Fruit fly (Drosophila melanogaster) whole organism, embryonic: ENCODE data around the gene CG32305.

ENCODE experiments used
- ATbp ChIP-seq: fragments of 200-800 bp; sonication (Bioruptor generic); optimal IDR thresholded peaks from 2 replicates; lab custom pipeline; 2017; ENCODE audit warnings: missing biosample characterization, mild to moderate bottlenecking, missing genetic modification characterization, missing genetic modification reagents
- Abd-B ChIP-seq: fragments of 200-800 bp; sonication (Bioruptor generic); optimal IDR thresholded peaks from 2 replicates; lab custom pipeline; 2018; ENCODE audit warnings: missing biosample characterization, mild to moderate bottlenecking, missing genetic modification characterization, moderate library complexity
- Ada2b ChIP-seq: fragments of 200-800 bp; sonication (Bioruptor generic); IDR thresholded peaks from 2 replicates; pipeline ENCODE4 v1.3.6; 2022; ENCODE audit warnings: missing biosample characterization, missing genetic modification characterization
- Adf1 ChIP-seq: fragments of 200-800 bp; sonication (Bioruptor generic); IDR thresholded peaks from 2 replicates; pipeline ENCODE4 v1.3.6; 2022; ENCODE audit warnings: missing biosample characterization, missing genetic modification characterization
- CG10543 ChIP-seq: fragments of 200-800 bp; sonication (Bioruptor generic); optimal IDR thresholded peaks from 3 replicates; lab custom pipeline; 2017; ENCODE audit warnings: missing biosample characterization, mild to moderate bottlenecking, missing genetic modification characterization, moderate library complexity
- CG11093 ChIP-seq: fragments of 200-800 bp; sonication (Bioruptor generic); IDR thresholded peaks from 3 replicates; pipeline ENCODE4 v1.3.6; 2022; ENCODE audit warnings: missing biosample characterization, missing genetic modification characterization
- CG13424 ChIP-seq: fragments of 200-800 bp; sonication (Bioruptor generic); optimal IDR thresholded peaks from 2 replicates; lab custom pipeline; 2019; ENCODE audit warnings: missing biosample characterization, mild to moderate bottlenecking, missing genetic modification characterization, moderate library complexity
- CG14710 ChIP-seq: fragments of 200-800 bp; sonication (Bioruptor generic); optimal IDR thresholded peaks from 3 replicates; lab custom pipeline; 2019; ENCODE audit warnings: missing biosample characterization, mild to moderate bottlenecking, missing genetic modification characterization, moderate library complexity
- CG15696 ChIP-seq: fragments of 200-800 bp; sonication (Bioruptor generic); optimal IDR thresholded peaks from 2 replicates; lab custom pipeline; 2019; ENCODE audit warnings: missing biosample characterization, mild to moderate bottlenecking, missing genetic modification characterization, moderate library complexity
- CG18011 ChIP-seq: fragments of 200-800 bp; sonication (Bioruptor generic); optimal IDR thresholded peaks from 2 replicates; lab custom pipeline; 2017; ENCODE audit warnings: missing biosample characterization, missing genetic modification characterization, mild to moderate bottlenecking, moderate library complexity, missing genotype
- CG18764 ChIP-seq: fragments of 200-800 bp; sonication (Bioruptor generic); optimal IDR thresholded peaks from 3 replicates; lab custom pipeline; 2016; ENCODE audit warnings: missing biosample characterization, missing genetic modification characterization
- CG2120 ChIP-seq: fragments of 200-800 bp; sonication (Bioruptor generic); optimal IDR thresholded peaks from 3 replicates; lab custom pipeline; 2016; ENCODE audit warnings: missing biosample characterization, missing genetic modification characterization
- CG31365 ChIP-seq: fragments of 200-800 bp; sonication (Bioruptor generic); optimal IDR thresholded peaks from 2 replicates; lab custom pipeline; 2018; ENCODE audit warnings: missing biosample characterization, mild to moderate bottlenecking, missing genetic modification characterization
- CG34376 ChIP-seq: fragments of 200-800 bp; sonication (Bioruptor generic); optimal IDR thresholded peaks from 2 replicates; lab custom pipeline; 2018; ENCODE audit warnings: missing biosample characterization, mild to moderate bottlenecking, missing genetic modification characterization
- CG4282 ChIP-seq: fragments of 200-800 bp; sonication (Bioruptor generic); optimal IDR thresholded peaks from 2 replicates; lab custom pipeline; 2016; ENCODE audit warnings: missing biosample characterization, missing genetic modification characterization
- CG5180 ChIP-seq: fragments of 200-800 bp; sonication (Bioruptor generic); optimal IDR thresholded peaks from 3 replicates; lab custom pipeline; 2017; ENCODE audit warnings: missing biosample characterization, missing genetic modification characterization, mild to moderate bottlenecking, moderate library complexity, missing genetic modification reagents
- CG6254 ChIP-seq: fragments of 200-800 bp; sonication (Bioruptor generic); optimal IDR thresholded peaks from 3 replicates; lab custom pipeline; 2017; ENCODE audit warnings: mild to moderate bottlenecking, missing biosample characterization, missing genetic modification reagents, missing genetic modification characterization
- CG6689 ChIP-seq: fragments of 200-800 bp; sonication (Bioruptor generic); IDR thresholded peaks from 2 replicates; pipeline ENCODE4 v1.3.6; 2022; ENCODE audit warnings: missing biosample characterization, missing genetic modification characterization
- CG7963 ChIP-seq: fragments of 200-800 bp; sonication (Bioruptor generic); IDR thresholded peaks from 3 replicates; pipeline ENCODE4 v1.3.6; 2022; ENCODE audit warnings: missing biosample characterization, missing genetic modification characterization; ENCODE audit not compliant: partially characterized antibody
- CG9609 ChIP-seq: fragments of 200-800 bp; sonication (Bioruptor generic); optimal IDR thresholded peaks from 3 replicates; lab custom pipeline; 2016; ENCODE audit warnings: missing biosample characterization, missing genetic modification characterization
- CG9727 ChIP-seq: fragments of 200-800 bp; sonication (Bioruptor generic); optimal IDR thresholded peaks from 3 replicates; lab custom pipeline; 2017; ENCODE audit warnings: missing biosample characterization, mild to moderate bottlenecking, missing genetic modification characterization
- CkIIα-i1 ChIP-seq: fragments of 200-800 bp; sonication (Bioruptor generic); IDR thresholded peaks from 2 replicates; pipeline ENCODE4 v1.3.6; 2022; ENCODE audit warnings: missing biosample characterization, missing genetic modification characterization
- Deaf1 ChIP-seq: fragments of 200-800 bp; optimal IDR thresholded peaks from 3 replicates; lab custom pipeline; 2019; ENCODE audit warnings: missing biosample characterization, mild to moderate bottlenecking, missing genetic modification characterization, moderate library complexity
- HHEX ChIP-seq: fragments of 200-800 bp; sonication (Bioruptor generic); optimal IDR thresholded peaks from 3 replicates; lab custom pipeline; 2017; ENCODE audit warnings: missing biosample characterization, mild to moderate bottlenecking, missing genetic modification characterization, missing genetic modification reagents
- Hey ChIP-seq: fragments of 200-800 bp; sonication (Bioruptor generic); optimal IDR thresholded peaks from 3 replicates; lab custom pipeline; 2018; ENCODE audit warnings: missing biosample characterization, mild to moderate bottlenecking, missing genetic modification characterization
- Hmr ChIP-seq: fragments of 200-800 bp; sonication (Bioruptor generic); optimal IDR thresholded peaks from 3 replicates; lab custom pipeline; 2017; ENCODE audit warnings: mild to moderate bottlenecking, missing biosample characterization, missing genetic modification reagents, missing genetic modification characterization
- Jarid2 ChIP-seq: fragments of 200-800 bp; sonication (Bioruptor generic); optimal IDR thresholded peaks from 3 replicates; lab custom pipeline; 2017; ENCODE audit warnings: mild to moderate bottlenecking, missing biosample characterization, missing genetic modification reagents, missing genetic modification characterization
- MESR4 ChIP-seq: fragments of 200-800 bp; sonication (Bioruptor generic); optimal IDR thresholded peaks from 2 replicates; lab custom pipeline; 2018; ENCODE audit warnings: missing biosample characterization, mild to moderate bottlenecking, missing genetic modification characterization, moderate library complexity
- Mrtf ChIP-seq: fragments of 200-800 bp; sonication (Bioruptor generic); IDR thresholded peaks from 3 replicates; pipeline ENCODE4 v1.3.6; 2022; ENCODE audit warnings: missing biosample characterization, missing genetic modification characterization
- Nf-YA ChIP-seq: fragments of 200-800 bp; sonication (Bioruptor generic); IDR thresholded peaks from 2 replicates; pipeline ENCODE4 v1.3.6; 2022; ENCODE audit warnings: missing biosample characterization, missing genetic modification characterization
- Opbp ChIP-seq: fragments of 200-800 bp; sonication (Bioruptor generic); IDR thresholded peaks from 3 replicates; pipeline ENCODE4 v1.3.6; 2022; ENCODE audit warnings: missing biosample characterization, missing genetic modification characterization; ENCODE audit not compliant: partially characterized antibody
- crol ChIP-seq: fragments of 200-800 bp; sonication (Bioruptor generic); IDR thresholded peaks from 2 replicates; pipeline ENCODE4 v1.3.6; 2022; ENCODE audit warnings: missing biosample characterization, missing genetic modification characterization
- crp ChIP-seq, 2 experiments: fragments of 200-800 bp; sonication (Bioruptor generic); optimal IDR thresholded peaks; 2 replicates in 1 of 2; 3 replicates in 1 of 2; lab custom pipeline; 2017; ENCODE audit warnings: missing biosample characterization in 2 of 2, missing genetic modification characterization in 2 of 2, mild to moderate bottlenecking in 1 of 2, moderate library complexity in 1 of 2
- cwo ChIP-seq: fragments of 200-800 bp; sonication (Bioruptor generic); optimal IDR thresholded peaks from 3 replicates; lab custom pipeline; 2017; ENCODE audit warnings: missing biosample characterization, missing genetic modification characterization, mild to moderate bottlenecking, moderate library complexity, missing genetic modification reagents
- exex ChIP-seq: fragments of 200-800 bp; sonication (Bioruptor generic); optimal IDR thresholded peaks from 4 replicates; lab custom pipeline; 2018; ENCODE audit warnings: missing biosample characterization, mild to moderate bottlenecking, missing genetic modification characterization, moderate library complexity
- jumu ChIP-seq: fragments of 200-800 bp; sonication (Bioruptor generic); optimal IDR thresholded peaks from 3 replicates; lab custom pipeline; 2016; ENCODE audit warnings: missing biosample characterization, missing genetic modification characterization
- maf-S ChIP-seq: fragments of 200-800 bp; sonication (Bioruptor generic); optimal IDR thresholded peaks from 2 replicates; lab custom pipeline; 2016; ENCODE audit warnings: missing biosample characterization, missing genetic modification characterization
- odd ChIP-seq: fragments of 200-800 bp; sonication (Bioruptor generic); optimal IDR thresholded peaks from 2 replicates; lab custom pipeline; 2017; ENCODE audit warnings: missing biosample characterization, mild to moderate bottlenecking, missing genetic modification characterization
- org-1 ChIP-seq: fragments of 200-800 bp; sonication (Bioruptor generic); optimal IDR thresholded peaks from 2 replicates; lab custom pipeline; 2017; ENCODE audit warnings: missing biosample characterization, missing genetic modification characterization
- prd ChIP-seq, 3 experiments: fragments of >200 bp in 2 of 3; fragments of 200-800 bp in 1 of 3; sonication (Bioruptor generic) in 1 of 3; optimal IDR thresholded peaks in 2 of 3; IDR thresholded peaks in 1 of 3; 2 replicates in 2 of 3; 3 replicates in 1 of 3; pipeline versions ENCODE4 v1.3.6 to Lab custom; 2017 to 2022; ENCODE audit warnings: missing biosample characterization in 1 of 3, missing genetic modification characterization in 1 of 3
- row ChIP-seq: fragments of 200-800 bp; sonication (Bioruptor generic); IDR thresholded peaks from 3 replicates; pipeline ENCODE4 v1.3.6; 2022; ENCODE audit warnings: missing biosample characterization, missing genetic modification characterization
- sug ChIP-seq: fragments of 200-800 bp; optimal IDR thresholded peaks from 2 replicates; lab custom pipeline; 2019; ENCODE audit warnings: missing biosample characterization, mild to moderate bottlenecking, missing genetic modification characterization, moderate library complexity
- tgo ChIP-seq: fragments of 200-800 bp; sonication (Bioruptor generic); IDR thresholded peaks from 3 replicates; pipeline ENCODE4 v1.3.6; 2022; ENCODE audit warnings: missing biosample characterization, missing genetic modification characterization
- ttk ChIP-seq: fragments of 200-800 bp; sonication (Bioruptor generic); IDR thresholded peaks from 2 replicates; pipeline ENCODE4 v2.1.2; 2022; ENCODE audit warnings: missing biosample characterization, missing genetic modification characterization
- vnd ChIP-seq: fragments of 200-800 bp; sonication (Bioruptor generic); IDR thresholded peaks from 3 replicates; pipeline ENCODE4 v1.3.6; 2022; ENCODE audit warnings: missing biosample characterization, missing genetic modification characterization; ENCODE audit not compliant: partially characterized antibody
- wdn ChIP-seq: fragments of 200-800 bp; sonication (Bioruptor generic); IDR thresholded peaks from 2 replicates; pipeline ENCODE4 v1.3.6; 2022; ENCODE audit warnings: missing biosample characterization, missing genetic modification characterization
- yki ChIP-seq: fragments of >200 bp; optimal IDR thresholded peaks from 3 replicates; lab custom pipeline; 2018
- z ChIP-seq: fragments of 200-800 bp; sonication (Bioruptor generic); IDR thresholded peaks from 3 replicates; pipeline ENCODE4 v1.3.6; 2022; ENCODE audit warnings: missing biosample characterization, missing genetic modification characterization
- zfh1 ChIP-seq: fragments of 200-800 bp; sonication (Bioruptor generic); IDR thresholded peaks from 3 replicates; pipeline ENCODE4 v1.3.6; 2022; ENCODE audit warnings: missing biosample characterization, missing genetic modification characterization

CG32305 gene

DNA sequence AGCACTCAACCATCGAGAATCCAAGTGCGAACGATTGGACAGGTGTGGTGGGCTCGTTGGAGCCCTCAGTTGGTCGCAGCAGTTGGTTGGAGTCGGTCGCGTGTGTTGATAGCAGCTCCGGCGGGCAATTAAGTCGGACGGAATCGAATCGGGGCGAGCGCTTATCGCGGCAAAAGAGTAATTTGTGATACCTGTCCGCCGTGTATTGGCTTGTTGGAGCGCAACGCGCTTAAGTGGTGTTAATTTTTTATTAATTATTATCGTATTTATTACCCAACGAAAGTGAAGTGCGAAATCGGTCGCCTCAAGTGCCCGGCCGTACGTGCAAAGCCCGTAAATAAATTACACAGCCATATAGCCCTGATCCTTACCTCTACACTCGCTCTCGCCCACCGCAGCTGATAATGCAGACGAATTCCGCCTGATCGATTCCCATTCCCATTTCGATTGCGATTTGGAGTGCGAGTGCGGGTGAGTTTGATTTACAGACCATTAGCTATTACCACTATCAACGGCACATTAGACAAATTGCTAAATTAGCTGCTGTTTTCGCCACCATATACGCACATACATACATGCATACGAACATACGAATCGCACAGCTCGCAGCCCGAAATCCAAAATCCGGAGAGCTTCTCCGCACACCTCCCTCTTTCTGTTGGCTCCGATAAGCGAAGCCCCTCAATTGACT is 10.7 kb upstream of the CG32305 start, which contains the start of gene ACXD (continued):
- TF ChIP-seq MESR4 (no peak), ttk (GFP tag; lab: Robert Waterston, UW) (no peak), CG18011 (GFP tag; lab: Kevin White, UChicago) (no peak), CkIIα-i1 (no peak), CG9727 (GFP tag; lab: Kevin White, UChicago) (no peak), CG4282 (GFP tag; lab: Kevin White, UChicago) (no peak), crp (GFP tag; optimal IDR thresholded peaks at IDR 0.05; lab: Kevin White, UChicago) (no peak), Hmr (GFP tag; lab: Kevin White, UChicago) (no peak), sug (tag; lab: Kevin White, UChicago) (peak; percentile 47), Jarid2 (GFP tag; lab: Kevin White, UChicago) (peak; percentile 72), yki (lab: Kevin White, UChicago) (no peak), Mrtf (GFP tag; lab: Robert Waterston, UW) (no peak), vnd (GFP tag; lab: Robert Waterston, UW) (peak; percentile 44; the same call in 1 of the 3 replicates), Deaf1 (peak; percentile 59), zfh1 (no peak), org-1 (GFP tag; lab: Kevin White, UChicago) (no peak), crol (0 out of 2 replicates have a peak, but pooled peaks have one; percentile 14), CG11093 (no peak), tgo (GFP tag; lab: Robert Waterston, UW) (no peak), CG6254 (no peak), odd (no peak), prd (optimal IDR thresholded peaks at IDR 0.05; lab: Kevin White, UChicago) (no peak), prd (GFP tag; IDR thresholded peaks at IDR 0.05; lab: Robert Waterston, UW) (no peak), CG15696 (tag; lab: Kevin White, UChicago) (no peak), Ada2b (GFP tag; lab: Robert Waterston, UW) (no peak), Abd-B (GFP tag; lab: Kevin White, UChicago) (no peak), Hey (tag; lab: Kevin White, UChicago) (peak; percentile 6), CG6689 (no peak), HHEX (GFP tag; lab: Kevin White, UChicago) (no peak), CG2120 (no peak), ATbp (GFP tag; lab: Kevin White, UChicago) (no peak), row (0 out of 3 replicates have a peak, but pooled peaks have one; percentile 1), CG34376 (peak; percentile 66), jumu (GFP tag; lab: Kevin White, UChicago) (no peak), Nf-YA (GFP tag; lab: Robert Waterston, UW) (0 out of 2 replicates have a peak, but pooled peaks have one; percentile 27), z (GFP tag; lab: Robert Waterston, UW) (0 out of 3 replicates have a peak, but pooled peaks have one; percentile 12), CG9609 (GFP tag; lab: Kevin White, UChicago) (no peak), CG13424 (tag; lab: Kevin White, UChicago) (no peak), CG5180 (GFP tag; lab: Kevin White, UChicago) (peak; percentile 71), Adf1 (no peak), maf-S (GFP tag; lab: Kevin White, UChicago) (no peak), CG31365 (tag; lab: Kevin White, UChicago) (no peak), Opbp (GFP tag; lab: Robert Waterston, UW) (no peak), CG14710 (tag; lab: Kevin White, UChicago) (no peak), exex (tag; lab: Kevin White, UChicago) (peak; percentile 95), cwo (GFP tag; lab: Kevin White, UChicago) (peak; percentile 9), CG10543 (GFP tag; lab: Kevin White, UChicago) (peak; percentile 43), wdn (GFP tag; lab: Robert Waterston, UW) (no peak), CG18764 (GFP tag; lab: Kevin White, UChicago) (no peak), CG7963 (GFP tag; lab: Robert Waterston, UW) (0 out of 3 replicates have a peak, but pooled peaks have one; percentile 20)
